Worm (Caenorhabditis elegans): Measurements from ENCODE around the gene F17C11.26.

The F17C11.26 gene

DNA sequence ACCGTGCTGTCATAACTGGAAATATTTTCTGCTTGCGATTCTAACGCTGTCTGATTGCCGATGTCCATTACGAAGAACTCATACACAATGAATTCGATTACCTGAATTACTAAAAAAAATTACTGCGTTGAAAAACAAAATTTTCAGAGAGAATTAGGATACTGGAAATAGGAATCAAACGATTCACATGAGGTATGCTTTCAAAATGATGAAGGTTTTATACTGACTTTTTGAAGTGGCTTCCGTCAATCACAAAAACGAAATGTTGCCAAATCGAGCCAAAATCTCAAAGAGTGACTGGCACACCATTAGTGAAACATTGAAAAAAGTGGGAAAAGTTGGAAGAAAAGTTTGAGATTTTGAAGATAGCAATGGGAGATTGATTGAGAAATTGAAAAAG lies 32.2 kb upstream of the F17C11.26 start, which contains the start of gene zzz-1:
Gene zzz-1 (minus strand): TSS at position 101 of the 400 bp plus-strand sequence.
- TF ChIP-seq sox-4 (tag; optimal IDR thresholded peaks at IDR 0.05) (no peak), aha-1 (tag; optimal IDR thresholded peaks at IDR 0.05) (no peak), efl-1 (optimal IDR thresholded peaks at IDR 0.05) (no peak), efl-1 (GFP tag; optimal IDR thresholded peaks at IDR 0.05 in 1 of 2) (no peak), nhr-12 (tag; optimal IDR thresholded peaks at IDR 0.05) (no peak), lin-35 (GFP tag; optimal IDR thresholded peaks at IDR 0.05) (no peak), tbx-2 (tag; optimal IDR thresholded peaks at IDR 0.05) (no peak), efl-3 (GFP tag; optimal IDR thresholded peaks at IDR 0.05) (no peak), C34B4.2 (tag; optimal IDR thresholded peaks at IDR 0.05) (no peak), zip-4 (GFP tag; optimal IDR thresholded peaks at IDR 0.05) (no peak), Y116A8C.19 (tag; optimal IDR thresholded peaks at IDR 0.05; ENCODE audit: borderline replicate concordance) (no peak), unc-86 (tag; optimal IDR thresholded peaks at IDR 0.05) (no peak)

DNA sequence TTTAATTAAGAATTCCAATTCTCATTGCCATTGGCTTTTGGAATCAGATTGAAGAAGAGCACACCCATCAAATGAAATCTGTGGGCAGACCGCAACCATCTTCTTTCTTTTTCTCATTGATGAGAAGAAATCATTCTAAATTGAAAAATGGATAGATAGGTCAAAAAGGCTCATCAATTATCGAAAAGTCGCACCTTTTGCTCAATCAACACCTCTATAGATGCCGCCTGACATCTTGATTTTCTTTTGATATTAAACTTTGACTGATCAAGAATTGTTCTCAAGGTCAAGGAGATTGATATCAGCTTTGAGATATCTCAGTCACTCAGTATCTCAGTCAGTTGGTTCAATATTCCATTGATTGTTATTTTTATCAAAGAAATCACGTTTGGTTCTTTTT lies 31.3 kb upstream of the F17C11.26 start:
- TF ChIP-seq hlh-4 (tag; optimal IDR thresholded peaks at IDR 0.05): no peak
- TF ChIP-seq tlp-1 (tag; optimal IDR thresholded peaks at IDR 0.05): no peak
- TF ChIP-seq nhr-71 (tag; optimal IDR thresholded peaks at IDR 0.05): peak; percentile 51
- TF ChIP-seq ces-1 (GFP tag; optimal IDR thresholded peaks at IDR 0.05): no peak
- TF ChIP-seq lin-39 (tag; optimal IDR thresholded peaks at IDR 0.05): peak; percentile 65
- no peak for TF ChIP-seq zip-4 (GFP tag; optimal IDR thresholded peaks at IDR 0.05)
- TF ChIP-seq lsy-2 (tag; optimal IDR thresholded peaks at IDR 0.05): peak in 1 of 2 experiments; percentile 26
- TF ChIP-seq sptf-1 (tag; optimal IDR thresholded peaks at IDR 0.05): no peak
- TF ChIP-seq nhr-84 (tag; optimal IDR thresholded peaks at IDR 0.05): no peak
- no peak for TF ChIP-seq zag-1 (tag; optimal IDR thresholded peaks at IDR 0.05)
- TF ChIP-seq nhr-47 (tag; optimal IDR thresholded peaks at IDR 0.05): no peak
- peak; percentile 49 for TF ChIP-seq rnt-1 (tag; optimal IDR thresholded peaks at IDR 0.05)
- no peak for TF ChIP-seq sup-37 (GFP tag; optimal IDR thresholded peaks at IDR 0.05)
- TF ChIP-seq lin-14 (GFP tag; optimal IDR thresholded peaks at IDR 0.05): peak; percentile 44
- TF ChIP-seq pag-3 (tag; optimal IDR thresholded peaks at IDR 0.05; ENCODE audit: borderline replicate concordance, insufficient read depth): peak; percentile 5

DNA sequence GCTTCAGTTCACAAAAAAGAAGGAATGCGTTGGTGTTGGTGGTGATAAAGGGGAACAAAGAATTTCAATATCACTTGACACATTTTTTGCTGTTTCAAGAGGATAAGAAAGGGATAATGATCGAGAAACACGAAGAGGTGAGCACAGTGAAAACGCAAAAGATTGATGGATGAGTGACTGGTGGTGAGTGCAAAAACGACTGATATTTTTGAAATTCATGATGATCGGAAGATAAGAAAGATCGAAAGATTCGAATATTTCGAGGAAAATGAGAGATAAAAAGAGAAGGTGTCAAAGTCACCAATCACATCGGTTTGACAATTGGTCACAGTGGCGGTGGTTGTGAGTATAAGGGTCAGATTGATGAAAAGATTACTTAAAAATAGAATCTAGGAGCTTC lies 25.3 kb upstream of the F17C11.26 start:
- no peak for TF ChIP-seq sox-4 (tag; optimal IDR thresholded peaks at IDR 0.05)
- no peak for TF ChIP-seq irx-1 (tag; optimal IDR thresholded peaks at IDR 0.05)
- no peak for TF ChIP-seq ces-1 (GFP tag; optimal IDR thresholded peaks at IDR 0.05)
- no peak for TF ChIP-seq unc-62 (GFP tag; optimal IDR thresholded peaks at IDR 0.05)
- TF ChIP-seq lir-3 (tag; optimal IDR thresholded peaks at IDR 0.05; ENCODE audit: poor library complexity): no peak
- TF ChIP-seq lsy-2 (tag; optimal IDR thresholded peaks at IDR 0.05): peak in 1 of 2 experiments; percentile 36
- TF ChIP-seq hpl-2 (GFP tag; optimal IDR thresholded peaks at IDR 0.05): no peak
- peak; percentile 44 for TF ChIP-seq rnt-1 (tag; optimal IDR thresholded peaks at IDR 0.05)
- TF ChIP-seq unc-130 (tag; optimal IDR thresholded peaks at IDR 0.05): no peak
- TF ChIP-seq C04F5.9 (tag; optimal IDR thresholded peaks at IDR 0.05): no peak
- no peak for TF ChIP-seq tbx-2 (tag; optimal IDR thresholded peaks at IDR 0.05)
- TF ChIP-seq swsn-7 (tag; optimal IDR thresholded peaks at IDR 0.05): no peak
- TF ChIP-seq nhr-20 (tag; optimal IDR thresholded peaks at IDR 0.05): peak; percentile 19
- TF ChIP-seq unc-98 (GFP tag; IDR thresholded peaks at IDR 0.05): no peak
- TF ChIP-seq ets-5 (GFP tag; IDR thresholded peaks at IDR 0.05): no peak
- no peak for TF ChIP-seq fos-1 (tag; optimal IDR thresholded peaks at IDR 0.05)
- no peak for TF ChIP-seq fkh-10 (GFP tag; optimal IDR thresholded peaks at IDR 0.05)
- TF ChIP-seq pag-3 (tag; optimal IDR thresholded peaks at IDR 0.05; ENCODE audit: borderline replicate concordance, insufficient read depth): no peak
- peak; percentile 54 for TF ChIP-seq lin-14 (GFP tag; optimal IDR thresholded peaks at IDR 0.05)
- peak; percentile 53 for TF ChIP-seq nhr-71 (tag; optimal IDR thresholded peaks at IDR 0.05)
- no peak for TF ChIP-seq ceh-63 (GFP tag; optimal IDR thresholded peaks at IDR 0.05)
- TF ChIP-seq efl-1 (optimal IDR thresholded peaks at IDR 0.05): no peak
- TF ChIP-seq efl-1 (GFP tag; optimal IDR thresholded peaks at IDR 0.05 in 1 of 2): no peak
- TF ChIP-seq alr-1 (tag; optimal IDR thresholded peaks at IDR 0.05; ENCODE audit: borderline replicate concordance): no peak
- no peak for TF ChIP-seq egl-27 (tag; optimal IDR thresholded peaks at IDR 0.05)
- no peak for TF ChIP-seq lin-39 (tag; optimal IDR thresholded peaks at IDR 0.05)
- TF ChIP-seq mab-9 (GFP tag; IDR thresholded peaks at IDR 0.05): no peak
- TF ChIP-seq nhr-90 (tag; optimal IDR thresholded peaks at IDR 0.05; ENCODE audit: poor library complexity): no peak
- no peak for TF ChIP-seq nhr-11 (tag; optimal IDR thresholded peaks at IDR 0.05)
